Worm (Caenorhabditis elegans) whole organism, L4/young adult: ENCODE results near the gene C13C4.8.

ENCODE experiments used
- W03F9.2 ChIP-seq: fragments of 150-350 bp; optimal IDR thresholded peaks from 2 replicates; lab custom pipeline; 2014; ENCODE audit warnings: missing biosample characterization, missing genetic modification characterization
- dao-5 ChIP-seq: sonication (generic microtip); optimal IDR thresholded peaks from 2 replicates; lab custom pipeline; 2016; ENCODE audit warnings: missing genotype, missing genetic modification characterization, moderate library complexity, missing compliant biosample characterization
- him-1 ChIP-seq: sonication (generic microtip); optimal IDR thresholded peaks from 2 replicates; lab custom pipeline; 2016; ENCODE audit warnings: missing genotype, missing genetic modification reagents, missing genetic modification characterization, missing compliant biosample characterization

Gene C13C4.8

ce11 chrV:12117567-12118053, at the start of gene C13C4.8:
Gene C13C4.8 (plus strand): TSS chrV:12118003.
- TF ChIP-seq W03F9.2 (no peak), him-1 (no peak)

DNA sequence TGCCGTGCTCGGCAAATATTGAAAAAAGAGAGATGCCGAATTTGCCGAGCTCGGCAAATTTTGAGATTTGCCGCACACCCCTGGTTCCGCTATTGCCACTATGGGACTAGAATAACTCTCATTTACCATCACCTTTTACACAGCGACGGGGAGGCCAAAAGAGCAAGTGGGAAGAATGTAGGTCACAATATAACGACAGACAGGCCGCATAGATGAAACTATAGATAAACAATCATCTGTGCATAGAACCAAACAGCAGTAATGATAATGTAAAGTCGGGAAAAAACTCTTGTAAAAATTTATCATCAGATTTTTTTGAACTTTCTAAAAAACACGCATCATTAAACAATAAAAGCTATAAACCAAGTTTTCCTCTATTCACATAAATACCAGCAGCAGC, 49.4 kb upstream of the C13C4.8 start, which contains the start of gene kmo-2:
Gene kmo-2 (minus strand): TSS at position 101 of the 400 bp plus-strand sequence.
- TF ChIP-seq him-1 (no peak), dao-5 (no peak), W03F9.2 (no peak)

DNA sequence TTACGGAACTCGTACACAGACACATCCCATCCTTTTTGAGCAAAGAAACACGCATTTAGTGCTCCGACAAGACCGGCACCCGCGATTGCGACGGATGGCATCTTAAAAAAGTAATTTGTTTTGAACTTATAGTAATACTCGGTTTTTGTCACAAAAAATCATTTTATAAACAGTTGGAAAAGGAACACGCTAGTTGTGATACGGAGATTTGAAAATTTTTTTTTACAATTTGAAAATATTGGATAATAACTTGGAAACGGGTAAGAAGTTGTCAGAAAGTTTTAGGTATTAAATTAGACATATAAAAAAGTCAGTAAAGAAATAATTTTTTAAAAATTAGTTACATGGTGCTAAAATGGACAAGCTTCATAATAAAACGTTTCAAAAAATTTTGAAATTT, 47.4 kb upstream of the C13C4.8 start, which contains the start of gene kmo-1:
Gene kmo-1 (minus strand): TSS at position 101 of the 400 bp plus-strand sequence.
- TF ChIP-seq dao-5 (no peak), him-1 (no peak), W03F9.2 (no peak)

DNA sequence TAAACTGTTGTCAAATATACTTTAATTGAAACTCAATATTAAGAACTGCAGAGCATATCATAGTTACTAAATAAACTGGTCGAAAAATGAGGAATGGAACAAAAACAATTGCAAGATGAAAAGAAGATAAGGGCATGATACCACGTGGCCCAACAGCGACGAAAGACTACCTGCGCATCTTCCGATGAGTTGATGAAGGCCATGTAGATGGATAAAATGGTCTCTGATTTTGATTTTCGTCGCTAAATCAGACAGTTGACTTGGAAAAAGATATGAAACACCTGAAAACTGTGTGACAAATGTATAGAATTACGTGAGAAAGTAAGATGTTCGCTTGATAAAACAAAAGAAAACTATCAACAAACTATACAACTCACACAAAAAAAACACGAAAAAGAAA, 46.3 kb upstream of the C13C4.8 start:
- no peak for TF ChIP-seq W03F9.2
- no peak for TF ChIP-seq him-1
- no peak for TF ChIP-seq dao-5

- TF ChIP-seq W03F9.2: no peak
- TF ChIP-seq him-1: no peak
- no peak for TF ChIP-seq dao-5
Measured at ce11 chrV:12074886-12075285, 42.9 kb upstream of the C13C4.8 start, which contains the start of gene R07B7.6. Gene R07B7.6 (minus strand): TSS chrV:12074986.

DNA sequence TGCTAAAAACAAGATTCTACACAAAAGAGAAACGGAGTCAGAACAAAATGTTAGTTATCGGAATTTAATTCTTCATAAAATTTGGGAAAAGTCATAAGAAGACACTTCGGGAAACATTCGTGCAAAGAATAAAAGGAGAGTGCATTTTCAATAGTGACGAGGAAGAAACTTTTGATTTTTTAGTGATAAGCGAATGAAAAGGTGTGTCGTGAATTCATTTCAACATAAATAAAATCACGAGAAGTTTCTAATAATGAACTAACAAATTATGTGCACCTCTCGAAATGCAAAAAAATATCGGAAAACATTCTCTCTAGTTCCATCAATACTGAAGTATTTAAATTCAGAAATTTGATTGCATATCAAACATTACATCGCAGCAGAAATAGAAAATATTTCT, 41.8 kb upstream of the C13C4.8 start:
- TF ChIP-seq dao-5: no peak

- TF ChIP-seq dao-5 (no peak), him-1 (no peak), W03F9.2 (no peak)
Measured at ce11 chrV:12080274-12080673, 37.5 kb upstream of the C13C4.8 start, which contains the start of gene R07B7.9. Gene R07B7.9 (minus strand): TSS chrV:12080374.

DNA sequence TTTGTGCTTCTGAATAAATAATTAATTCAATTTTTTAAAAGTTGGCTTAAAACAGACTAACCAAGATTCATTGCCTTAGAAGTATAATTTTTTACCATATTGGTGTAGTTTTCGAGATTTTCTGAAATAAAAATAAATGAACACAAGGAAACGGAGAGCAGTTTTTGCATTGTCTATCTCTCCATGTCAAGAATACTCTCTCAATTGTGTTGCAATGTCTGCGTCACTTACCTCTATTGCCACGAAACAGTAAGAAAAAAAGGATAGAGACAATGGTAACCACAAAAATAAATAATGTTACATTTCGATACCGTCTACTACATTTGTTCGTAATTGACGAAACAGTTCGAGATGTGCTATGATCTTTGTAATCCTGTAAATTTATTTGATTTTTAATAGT, 34.9 kb upstream of the C13C4.8 start, which contains the start of gene R07B7.10:
Gene R07B7.10 (plus strand): TSS at position 285 of the 400 bp plus-strand sequence.
- TF ChIP-seq him-1 (no peak), dao-5 (no peak), W03F9.2 (no peak)

DNA sequence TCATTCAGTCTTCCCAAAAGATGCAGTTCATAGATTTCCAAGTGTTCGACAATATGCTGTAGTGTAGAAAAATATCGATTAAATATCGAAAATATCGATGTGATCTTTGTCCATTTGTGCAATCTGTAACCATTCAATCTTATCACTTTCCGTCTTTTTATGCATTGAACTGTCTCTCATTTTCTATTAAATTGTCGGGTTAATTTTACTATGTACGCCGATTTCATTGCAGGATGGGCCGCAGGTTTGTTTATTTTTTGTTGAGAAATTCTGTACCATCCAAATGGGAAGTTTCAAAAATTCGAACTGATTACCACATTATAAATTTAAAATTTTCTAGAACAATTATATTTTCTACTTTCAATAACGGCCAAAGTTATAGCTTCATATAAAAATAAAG, 33.6 kb upstream of the C13C4.8 start, which contains the start of gene R07B7.8:
Gene R07B7.8 (minus strand): TSS at position 101 of the 400 bp plus-strand sequence.
- no peak for TF ChIP-seq W03F9.2
- no peak for TF ChIP-seq him-1
- no peak for TF ChIP-seq dao-5

- TF ChIP-seq dao-5 (no peak), him-1 (no peak), W03F9.2 (no peak)
Measured at ce11 chrV:12085867-12086634, 31.8 kb upstream of the C13C4.8 start.

ce11 chrV:12086934-12087333, 30.9 kb upstream of the C13C4.8 start, which contains the start of gene gana-1:
Gene gana-1 (plus strand): TSS chrV:12087234.
- no peak for TF ChIP-seq dao-5
- no peak for TF ChIP-seq W03F9.2
- TF ChIP-seq him-1: no peak

DNA sequence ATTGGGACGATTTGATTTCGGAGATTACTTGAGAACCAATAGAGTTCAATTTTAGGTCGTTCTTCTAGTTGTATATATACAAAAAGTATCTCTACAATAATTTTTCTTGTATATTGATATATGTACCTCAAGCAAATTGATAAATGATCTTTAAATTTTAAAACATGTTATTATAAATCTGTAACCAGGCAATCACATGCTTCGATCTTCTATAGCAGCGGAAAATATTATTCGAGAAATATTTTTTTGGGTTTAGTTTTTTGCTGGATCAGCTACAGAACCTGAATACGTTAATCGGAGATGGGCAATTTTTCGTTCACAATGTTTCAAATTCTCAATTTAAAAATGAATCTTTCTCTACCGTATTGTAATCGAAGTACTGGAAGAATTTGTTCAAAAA, 29.0 kb upstream of the C13C4.8 start, which contains the start of gene R07B7.12:
Gene R07B7.12 (plus strand): TSS at position 301 of the 400 bp plus-strand sequence.
- no peak for TF ChIP-seq dao-5
- no peak for TF ChIP-seq him-1
- no peak for TF ChIP-seq W03F9.2

DNA sequence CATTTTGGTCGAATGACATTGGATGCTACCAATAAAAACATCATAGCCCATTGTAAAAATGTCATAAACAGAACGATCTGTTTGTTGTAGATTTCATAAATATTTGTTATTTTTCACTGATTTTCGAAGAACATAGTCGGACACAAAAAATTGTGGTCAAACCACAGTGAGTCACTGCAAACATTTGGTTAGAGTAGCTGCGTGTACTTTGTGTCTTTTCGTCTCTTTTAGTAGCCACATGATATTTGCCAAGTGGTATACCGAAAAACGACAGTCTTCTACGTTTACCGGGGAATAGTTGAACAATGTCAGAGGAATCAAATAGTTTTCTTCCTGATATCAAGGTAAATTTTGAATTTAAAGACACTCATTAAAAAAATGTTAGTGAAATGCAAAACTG, 26.0 kb upstream of the C13C4.8 start, which contains the start of gene nhr-206:
Gene nhr-206 (plus strand): TSS at position 248 of the 400 bp plus-strand sequence.
- TF ChIP-seq dao-5: no peak
- TF ChIP-seq him-1: no peak
- TF ChIP-seq W03F9.2: no peak

DNA sequence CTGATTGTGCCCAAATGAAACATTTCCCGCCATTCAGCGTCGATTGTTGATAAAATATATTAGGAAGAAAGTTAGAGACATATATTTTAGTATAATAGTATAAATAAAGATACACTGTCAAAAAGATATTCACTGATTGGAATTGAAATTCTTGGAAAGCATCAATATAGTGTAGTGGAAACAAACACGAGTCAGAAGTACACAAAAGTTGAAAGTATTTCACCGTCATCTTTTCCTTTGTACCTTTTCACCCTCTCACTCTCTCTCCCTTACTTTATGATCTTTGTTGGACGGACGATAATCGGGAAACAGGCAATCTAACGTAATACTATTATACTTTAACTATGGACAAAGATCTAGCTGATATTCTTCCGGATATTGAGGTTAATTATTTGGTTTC, 23.8 kb upstream of the C13C4.8 start, which contains the start of gene nhr-208:
Gene nhr-208 (plus strand): TSS at position 288 of the 400 bp plus-strand sequence.
- TF ChIP-seq him-1 (no peak), W03F9.2 (no peak), dao-5 (no peak)

DNA sequence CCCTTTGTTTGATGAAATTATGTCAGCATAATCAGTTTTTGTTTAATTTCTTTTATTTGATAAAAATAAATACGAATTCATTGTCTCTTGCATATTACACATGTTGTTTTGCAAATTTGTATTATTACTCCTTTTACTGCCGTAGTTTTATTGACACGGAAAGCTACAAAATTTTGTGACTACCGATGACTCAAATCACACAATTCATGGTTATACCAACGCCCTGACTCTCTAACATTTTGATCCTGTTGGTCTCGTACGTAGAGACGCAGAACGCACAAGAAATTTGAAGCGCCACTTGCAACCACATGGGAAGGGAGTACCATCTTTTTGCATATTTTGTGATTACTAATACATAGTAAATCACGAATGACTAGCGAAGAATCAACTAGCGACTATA, 21.9 kb upstream of the C13C4.8 start, which contains the start of gene nhr-207:
Gene nhr-207 (plus strand): TSS at position 282 of the 400 bp plus-strand sequence.
- TF ChIP-seq dao-5 (no peak), him-1 (no peak), W03F9.2 (no peak)

ce11 chrV:12098123-12098522, 19.7 kb upstream of the C13C4.8 start, which contains the start of gene nhr-209:
Gene nhr-209 (plus strand): TSS chrV:12098149.
- TF ChIP-seq him-1 (no peak), W03F9.2 (no peak), dao-5 (no peak)
